Worm (Caenorhabditis elegans): ENCODE data around the gene rict-1.

- TF ChIP-seq dao-5 (tag; optimal IDR thresholded peaks at IDR 0.05) (no peak), him-1 (tag; optimal IDR thresholded peaks at IDR 0.05) (no peak)
These were observed 46.4 kb upstream of the rict-1 start for ce11 chrII:13163009-13163408.
